Fruit fly (Drosophila melanogaster) whole organism, embryonic: ENCODE results near the gene Shc.

Source experiments
- ATbp ChIP-seq: fragments of 200-800 bp; sonication (Bioruptor generic); optimal IDR thresholded peaks from 2 replicates; lab custom pipeline; 2017; ENCODE audit warnings: missing biosample characterization, mild to moderate bottlenecking, missing genetic modification characterization, missing genetic modification reagents
- Atf3 ChIP-seq: fragments of 200-800 bp; sonication (Bioruptor generic); optimal IDR thresholded peaks from 3 replicates; lab custom pipeline; 2016; ENCODE audit warnings: missing biosample characterization, missing genetic modification characterization
- CG10979 ChIP-seq: fragments of 200-800 bp; sonication (Bioruptor generic); optimal IDR thresholded peaks from 2 replicates; lab custom pipeline; 2018; ENCODE audit warnings: missing biosample characterization, mild to moderate bottlenecking, missing genetic modification characterization, moderate library complexity
- CG13894 ChIP-seq: fragments of 200-800 bp; sonication (Bioruptor generic); optimal IDR thresholded peaks from 3 replicates; lab custom pipeline; 2018; ENCODE audit warnings: missing biosample characterization, mild to moderate bottlenecking, missing genetic modification characterization, moderate library complexity
- CG14014 ChIP-seq: fragments of 200-800 bp; sonication (Bioruptor generic); IDR thresholded peaks from 2 replicates; pipeline ENCODE4 v1.3.6; 2022; ENCODE audit warnings: missing biosample characterization, missing genetic modification characterization
- CG14965 ChIP-seq: fragments of 200-800 bp; sonication (Bioruptor generic); optimal IDR thresholded peaks from 2 replicates; lab custom pipeline; 2016; ENCODE audit warnings: missing biosample characterization, missing genetic modification characterization, borderline replicate concordance
- CG1602 ChIP-seq: fragments of 200-800 bp; sonication (Bioruptor generic); optimal IDR thresholded peaks from 3 replicates; lab custom pipeline; 2016; ENCODE audit warnings: missing biosample characterization, missing genetic modification characterization
- CG17186 ChIP-seq: fragments of 200-800 bp; sonication (Bioruptor generic); optimal IDR thresholded peaks from 3 replicates; lab custom pipeline; 2017; ENCODE audit warnings: missing biosample characterization, missing genetic modification reagents, missing genetic modification characterization
- CG17361 ChIP-seq: fragments of 200-800 bp; sonication (Bioruptor generic); IDR thresholded peaks from 3 replicates; pipeline ENCODE4 v1.3.6; 2022; ENCODE audit warnings: missing biosample characterization, missing genetic modification characterization
- CG17612 ChIP-seq: fragments of 200-800 bp; sonication (Bioruptor generic); IDR thresholded peaks from 2 replicates; pipeline ENCODE4 v1.3.6; 2022; ENCODE audit warnings: missing biosample characterization, missing genetic modification characterization
- CG18476 ChIP-seq: fragments of 200-800 bp; sonication (Bioruptor generic); optimal IDR thresholded peaks from 2 replicates; lab custom pipeline; 2016; ENCODE audit warnings: missing biosample characterization, mild to moderate bottlenecking, missing genetic modification characterization
- CG18599 ChIP-seq: fragments of 200-800 bp; sonication (Bioruptor generic); optimal IDR thresholded peaks from 3 replicates; lab custom pipeline; 2017; ENCODE audit warnings: missing biosample characterization, missing genetic modification characterization, mild to moderate bottlenecking, moderate library complexity, missing genetic modification reagents
- CG2116 ChIP-seq: fragments of 200-800 bp; sonication (Bioruptor generic); optimal IDR thresholded peaks from 3 replicates; lab custom pipeline; 2018; ENCODE audit warnings: missing biosample characterization, mild to moderate bottlenecking, missing genetic modification characterization
- CG2120 ChIP-seq: fragments of 200-800 bp; sonication (Bioruptor generic); optimal IDR thresholded peaks from 3 replicates; lab custom pipeline; 2016; ENCODE audit warnings: missing biosample characterization, missing genetic modification characterization
- CG31224 ChIP-seq: fragments of 200-800 bp; sonication (Bioruptor generic); IDR thresholded peaks from 2 replicates; pipeline ENCODE4 v1.3.6; 2022; ENCODE audit warnings: missing biosample characterization, missing genetic modification characterization
- CG32767 ChIP-seq: fragments of 200-800 bp; sonication (Bioruptor generic); IDR thresholded peaks from 2 replicates; pipeline ENCODE4 v1.3.6; 2022; ENCODE audit warnings: missing biosample characterization, missing genetic modification characterization
- CG33557 ChIP-seq: fragments of 200-800 bp; sonication (Bioruptor generic); optimal IDR thresholded peaks from 2 replicates; lab custom pipeline; 2019; ENCODE audit warnings: missing biosample characterization, mild to moderate bottlenecking, missing genetic modification characterization, moderate library complexity
- CG4328 ChIP-seq: fragments of 200-800 bp; sonication (Bioruptor generic); optimal IDR thresholded peaks from 3 replicates; lab custom pipeline; 2017; ENCODE audit warnings: missing biosample characterization, missing genetic modification reagents, missing genetic modification characterization
- CG9215 ChIP-seq: fragments of 200-800 bp; sonication (Bioruptor generic); IDR thresholded peaks from 2 replicates; pipeline ENCODE4 v1.3.6; 2022; ENCODE audit warnings: missing biosample characterization, missing genetic modification characterization
- CG9609 ChIP-seq: fragments of 200-800 bp; sonication (Bioruptor generic); optimal IDR thresholded peaks from 3 replicates; lab custom pipeline; 2016; ENCODE audit warnings: missing biosample characterization, missing genetic modification characterization
- Dek ChIP-seq: fragments of 200-800 bp; sonication (Bioruptor generic); optimal IDR thresholded peaks from 3 replicates; lab custom pipeline; 2019; ENCODE audit warnings: missing biosample characterization, mild to moderate bottlenecking, missing genetic modification characterization, moderate library complexity
- Dfd ChIP-seq, 2 experiments: fragments of >200 bp; optimal IDR thresholded peaks; 2 replicates each; lab custom pipeline; 2017; ENCODE audit warnings: missing biosample characterization in 2 of 2, missing genetic modification characterization in 2 of 2
- HmgD ChIP-seq: fragments of 200-800 bp; sonication (Bioruptor generic); optimal IDR thresholded peaks from 3 replicates; lab custom pipeline; 2016; ENCODE audit warnings: missing biosample characterization, missing genetic modification characterization
- Hr78 ChIP-seq, 2 experiments: fragments of 200-800 bp in 1 of 2; fragments of >200 bp in 1 of 2; sonication (Bioruptor generic) in 1 of 2; optimal IDR thresholded peaks; 2 replicates each; lab custom pipeline; 2017 to 2019; ENCODE audit warnings: missing biosample characterization in 2 of 2, missing genetic modification characterization in 2 of 2, mild to moderate bottlenecking in 1 of 2, moderate library complexity in 1 of 2
- Lhr ChIP-seq: fragments of 200-800 bp; sonication (Bioruptor generic); optimal IDR thresholded peaks from 3 replicates; lab custom pipeline; 2017; ENCODE audit warnings: mild to moderate bottlenecking, missing biosample characterization, missing genetic modification reagents, missing genetic modification characterization
- Lpt ChIP-seq: fragments of >200 bp; optimal IDR thresholded peaks from 2 replicates; lab custom pipeline; 2018; ENCODE audit warnings: missing biosample characterization, missing genetic modification characterization
- Mrtf ChIP-seq: fragments of 200-800 bp; sonication (Bioruptor generic); IDR thresholded peaks from 3 replicates; pipeline ENCODE4 v1.3.6; 2022; ENCODE audit warnings: missing biosample characterization, missing genetic modification characterization
- Pdp1 ChIP-seq, 2 experiments: fragments of 200-800 bp; sonication (Bioruptor generic); optimal IDR thresholded peaks; 3 replicates each; lab custom pipeline; 2016; ENCODE audit warnings: missing biosample characterization in 2 of 2, missing genetic modification characterization in 2 of 2, mild to moderate bottlenecking in 1 of 2, moderate library complexity in 1 of 2
- Ravus ChIP-seq: fragments of 200-800 bp; sonication (Bioruptor generic); IDR thresholded peaks from 2 replicates; pipeline ENCODE4 v1.3.6; 2022; ENCODE audit warnings: missing biosample characterization, missing genetic modification characterization
- Sin3A ChIP-seq: fragments of >200 bp; optimal IDR thresholded peaks from 2 replicates; lab custom pipeline; 2018
- ase ChIP-seq: fragments of 200-800 bp; sonication (Bioruptor generic); IDR thresholded peaks from 3 replicates; pipeline ENCODE4 v1.3.6; 2022; ENCODE audit warnings: missing biosample characterization, missing genetic modification characterization
- bowl ChIP-seq: fragments of 200-800 bp; sonication (Bioruptor generic); IDR thresholded peaks from 2 replicates; pipeline ENCODE4 v1.3.6; 2022; ENCODE audit warnings: missing biosample characterization, missing genetic modification characterization
- chinmo ChIP-seq: fragments of 200-800 bp; sonication (Bioruptor generic); IDR thresholded peaks from 4 replicates; pipeline ENCODE4 v1.3.6; 2022; ENCODE audit warnings: missing biosample characterization, missing genetic modification characterization; ENCODE audit not compliant: partially characterized antibody
- chm ChIP-seq: fragments of 200-800 bp; sonication (Bioruptor generic); IDR thresholded peaks from 2 replicates; pipeline ENCODE4 v1.3.6; 2022; ENCODE audit warnings: missing biosample characterization, missing genetic modification characterization
- corto ChIP-seq: fragments of 200-800 bp; sonication (Bioruptor generic); optimal IDR thresholded peaks from 2 replicates; lab custom pipeline; 2016; ENCODE audit warnings: missing biosample characterization, mild to moderate bottlenecking, missing genetic modification characterization, moderate library complexity
- croc ChIP-seq: fragments of 200-800 bp; sonication (Bioruptor generic); conservative IDR thresholded peaks from 3 replicates; pipeline ENCODE4 v1.3.6; 2022; ENCODE audit warnings: missing biosample characterization, missing genetic modification characterization
- ftz-f1 ChIP-seq: fragments of 200-800 bp; sonication (Bioruptor generic); optimal IDR thresholded peaks from 2 replicates; lab custom pipeline; 2016; ENCODE audit warnings: missing biosample characterization, missing genetic modification characterization
- gsb ChIP-seq: fragments of 200-800 bp; sonication (Bioruptor generic); IDR thresholded peaks from 2 replicates; pipeline ENCODE4 v1.3.6; 2022; ENCODE audit warnings: missing biosample characterization, missing genetic modification characterization
- h ChIP-seq: fragments of >200 bp; optimal IDR thresholded peaks from 2 replicates; lab custom pipeline; 2017
- ham ChIP-seq: fragments of 200-800 bp; sonication (Bioruptor generic); IDR thresholded peaks from 2 replicates; pipeline ENCODE4 v1.3.6; 2022; ENCODE audit warnings: missing biosample characterization, missing genetic modification characterization
- hb ChIP-seq: fragments of 200-800 bp; sonication (Bioruptor generic); IDR thresholded peaks from 3 replicates; pipeline ENCODE4 v1.3.6; 2022; ENCODE audit warnings: missing biosample characterization, missing genetic modification characterization; ENCODE audit not compliant: partially characterized antibody
- her ChIP-seq: fragments of 200-800 bp; sonication (Bioruptor generic); optimal IDR thresholded peaks from 2 replicates; lab custom pipeline; 2016; ENCODE audit warnings: missing biosample characterization, missing genetic modification characterization
- jumu ChIP-seq: fragments of 200-800 bp; sonication (Bioruptor generic); optimal IDR thresholded peaks from 3 replicates; lab custom pipeline; 2016; ENCODE audit warnings: missing biosample characterization, missing genetic modification characterization
- lola ChIP-seq, 3 experiments: fragments of >200 bp in 2 of 3; fragments of 200-800 bp in 1 of 3; sonication (Bioruptor generic) in 1 of 3; optimal IDR thresholded peaks; 2 replicates each; lab custom pipeline; 2017 to 2019; ENCODE audit warnings: missing biosample characterization in 3 of 3, missing genetic modification characterization in 3 of 3, mild to moderate bottlenecking in 1 of 3, moderate library complexity in 1 of 3
- pb ChIP-seq: fragments of 200-800 bp; sonication (Bioruptor generic); optimal IDR thresholded peaks from 3 replicates; lab custom pipeline; 2016; ENCODE audit warnings: missing biosample characterization, missing genetic modification characterization
- pros ChIP-seq: fragments of 200-800 bp; sonication (Bioruptor generic); optimal IDR thresholded peaks from 3 replicates; lab custom pipeline; 2019; ENCODE audit warnings: missing biosample characterization, mild to moderate bottlenecking, missing genetic modification characterization, moderate library complexity
- salm ChIP-seq: fragments of 200-800 bp; sonication (Bioruptor generic); optimal IDR thresholded peaks from 2 replicates; lab custom pipeline; 2018; ENCODE audit warnings: missing biosample characterization, mild to moderate bottlenecking, missing genetic modification characterization
- tll ChIP-seq, 2 experiments: fragments of 200-800 bp in 1 of 2; fragments of >200 bp in 1 of 2; sonication (Bioruptor generic) in 1 of 2; optimal IDR thresholded peaks; 2 replicates each; lab custom pipeline; 2017 to 2019; ENCODE audit warnings: missing biosample characterization in 2 of 2, missing genetic modification characterization in 2 of 2, mild to moderate bottlenecking in 1 of 2, moderate library complexity in 1 of 2
- twi ChIP-seq: fragments of 200-800 bp; optimal IDR thresholded peaks from 2 replicates; lab custom pipeline; 2019; ENCODE audit warnings: missing biosample characterization, mild to moderate bottlenecking, missing genetic modification characterization, moderate library complexity
- usp ChIP-seq: fragments of >200 bp; optimal IDR thresholded peaks from 2 replicates; lab custom pipeline; 2017; ENCODE audit warnings: missing biosample characterization, missing genetic modification characterization

Gene Shc

dm6 chr3L:9462247-9462769 lies 35.5 kb downstream of the Shc start (continued):
- TF ChIP-seq Dfd (GFP tag; optimal IDR thresholded peaks at IDR 0.05; lab: Kevin White, UChicago) (no peak), lola (GFP tag; optimal IDR thresholded peaks at IDR 0.05; lab: Kevin White, UChicago) (peak in 1 of 3 experiments; percentile 96), Atf3 (GFP tag; lab: Kevin White, UChicago) (peak; percentile 19), jumu (GFP tag; lab: Kevin White, UChicago) (peak; percentile 44), h (no peak), CG9215 (peak; percentile 52; the same call in 1 of the 2 replicates), Ravus (GFP tag; lab: Robert Waterston, UW) (peak; percentile 21; the same call in 1 of the 2 replicates), CG13894 (tag; lab: Kevin White, UChicago) (peak; percentile 84), Dek (tag; lab: Kevin White, UChicago) (peak; percentile 89), gsb (no peak), chinmo (GFP tag; lab: Robert Waterston, UW) (no peak), CG14965 (GFP tag; lab: Kevin White, UChicago) (peak; percentile 47), twi (tag; lab: Kevin White, UChicago) (peak; percentile 68), CG17361 (GFP tag; lab: Robert Waterston, UW) (peak; percentile 89), Lpt (no peak), ftz-f1 (GFP tag; lab: Kevin White, UChicago) (no peak), Pdp1 (GFP tag; optimal IDR thresholded peaks at IDR 0.05; lab: Kevin White, UChicago) (peak; percentile 74 to 98), Hr78 (GFP tag; optimal IDR thresholded peaks at IDR 0.05; lab: Kevin White, UChicago) (peak in 1 of 2 experiments; percentile 71), ase (GFP tag; lab: Robert Waterston, UW) (no peak), CG18476 (GFP tag; lab: Kevin White, UChicago) (peak; percentile 91), CG32767 (GFP tag; lab: Robert Waterston, UW) (peak; percentile 78), her (peak; percentile 74), tll (GFP tag; optimal IDR thresholded peaks at IDR 0.05; lab: Kevin White, UChicago) (no peak), Sin3A (lab: Kevin White, UChicago) (no peak), CG18599 (GFP tag; lab: Kevin White, UChicago) (peak; percentile 93), corto (GFP tag; lab: Kevin White, UChicago) (peak; percentile 56), CG9609 (GFP tag; lab: Kevin White, UChicago) (peak; percentile 42), ham (GFP tag; lab: Robert Waterston, UW) (0 out of 2 replicates have a peak, but pooled peaks have one; percentile 34), hb (GFP tag; lab: Robert Waterston, UW) (no peak), CG2116 (GFP tag; lab: Kevin White, UChicago) (peak; percentile 52), CG17612 (GFP tag; lab: Robert Waterston, UW) (no peak), pros (peak; percentile 75), usp (GFP tag; lab: Kevin White, UChicago) (no peak), bowl (no peak), CG31224 (GFP tag; lab: Robert Waterston, UW) (0 out of 2 replicates have a peak, but pooled peaks have one; percentile 35), CG33557 (GFP tag; lab: Kevin White, UChicago) (peak; percentile 92), salm (peak; percentile 89), HmgD (GFP tag; lab: Kevin White, UChicago) (no peak), CG14014 (peak; percentile 78), CG4328 (GFP tag; lab: Kevin White, UChicago) (peak; percentile 88), CG17186 (peak; percentile 63), pb (GFP tag; lab: Kevin White, UChicago) (peak; percentile 40), CG2120 (GFP tag; lab: Kevin White, UChicago) (peak; percentile 82), Mrtf (peak; percentile 65; the same call in 1 of the 3 replicates), chm (GFP tag; lab: Robert Waterston, UW) (peak; percentile 60), croc (GFP tag; lab: Robert Waterston, UW) (peak; percentile 59), ATbp (GFP tag; lab: Kevin White, UChicago) (peak; percentile 90), Lhr (GFP tag; lab: Kevin White, UChicago) (peak; percentile 75), CG1602 (GFP tag; lab: Kevin White, UChicago) (peak; percentile 75), CG10979 (peak; percentile 96)
